Worm (Caenorhabditis elegans) whole organism, early embryonic: Measurements from ENCODE around the gene scl-23.
"Not testable (repeated sequence)": the region's sequence is repeated elsewhere in the genome, so short reads cannot be mapped to it uniquely, and the experiment has no call there.

Source experiments
- B0310.2 ChIP-seq: sonication (generic microtip); optimal IDR thresholded peaks from 2 replicates; lab custom pipeline; 2016; ENCODE audit warnings: mild to moderate bottlenecking, missing genetic modification characterization, missing compliant biosample characterization
- F13C5.2 ChIP-seq: sonication (generic microtip); optimal IDR thresholded peaks from 2 replicates; lab custom pipeline; 2017; ENCODE audit warnings: mild to moderate bottlenecking, missing genetic modification characterization, inconsistent platforms, missing compliant biosample characterization
- aly-1 ChIP-seq: sonication (generic microtip); optimal IDR thresholded peaks from 2 replicates; lab custom pipeline; 2016; ENCODE audit warnings: missing genetic modification characterization, missing compliant biosample characterization
- ama-1 ChIP-seq: fragments of 150-350 bp; optimal IDR thresholded peaks from 2 replicates; lab custom pipeline; 2014
- ceh-13 ChIP-seq: fragments of 200-800 bp; sonication (Bioruptor generic); optimal IDR thresholded peaks from 2 replicates; lab custom pipeline; 2018; ENCODE audit warnings: mild to moderate bottlenecking, missing genetic modification characterization, missing compliant biosample characterization
- ceh-36 ChIP-seq: sonication (generic microtip); optimal IDR thresholded peaks from 2 replicates; lab custom pipeline; 2016; ENCODE audit warnings: missing genetic modification characterization, inconsistent platforms, missing compliant biosample characterization
- ets-7 ChIP-seq: sonication (generic microtip); optimal IDR thresholded peaks from 2 replicates; lab custom pipeline; 2016; ENCODE audit warnings: missing genotype, missing genetic modification characterization, missing compliant biosample characterization
- flt-1 ChIP-seq: fragments of 200-800 bp; sonication (Bioruptor generic); IDR thresholded peaks from 2 replicates; pipeline ENCODE4 v1.3.6; 2022; ENCODE audit warnings: missing genetic modification characterization, missing compliant biosample characterization
- hmbx-1 ChIP-seq: sonication (generic microtip); optimal IDR thresholded peaks from 2 replicates; lab custom pipeline; 2016; ENCODE audit warnings: mild to moderate bottlenecking, missing genetic modification characterization, missing compliant biosample characterization
- hmg-4 ChIP-seq: fragments of 200-800 bp; sonication (Bioruptor generic); optimal IDR thresholded peaks from 2 replicates; lab custom pipeline; 2018; ENCODE audit warnings: mild to moderate bottlenecking, missing genetic modification characterization, missing compliant biosample characterization
- hnd-1 ChIP-seq: sonication (generic microtip); optimal IDR thresholded peaks from 2 replicates; lab custom pipeline; 2016; ENCODE audit warnings: missing genetic modification characterization, missing compliant biosample characterization
- pes-1 ChIP-seq: fragments of 200-800 bp; sonication (Bioruptor generic); IDR thresholded peaks from 2 replicates; pipeline ENCODE4 v1.3.6; 2022; ENCODE audit warnings: missing genetic modification reagents, missing genetic modification characterization, missing compliant biosample characterization
- scrt-1 ChIP-seq: fragments of 200-800 bp; sonication (Bioruptor generic); IDR thresholded peaks from 2 replicates; pipeline ENCODE4 v1.3.6; 2022; ENCODE audit warnings: missing genetic modification characterization, missing compliant biosample characterization
- sea-1 ChIP-seq: fragments of 200-800 bp; sonication (Bioruptor generic); conservative IDR thresholded peaks from 2 replicates; pipeline ENCODE4 v1.3.6; 2022; ENCODE audit warnings: missing genetic modification characterization, missing compliant biosample characterization
- tbx-11 ChIP-seq: fragments of 200-800 bp; sonication (Bioruptor generic); IDR thresholded peaks from 2 replicates; pipeline ENCODE4 v1.3.6; 2022; ENCODE audit warnings: missing genetic modification characterization, missing compliant biosample characterization
- tbx-37 ChIP-seq: fragments of 200-800 bp; sonication (Bioruptor generic); conservative IDR thresholded peaks from 2 replicates; pipeline ENCODE4 v1.3.6; 2022; ENCODE audit warnings: missing genetic modification reagents, missing genetic modification characterization, missing compliant biosample characterization
- tra-4 ChIP-seq: sonication (generic microtip); optimal IDR thresholded peaks from 2 replicates; lab custom pipeline; 2017; ENCODE audit warnings: missing genetic modification characterization, missing compliant biosample characterization

scl-23 gene

ce11 chrIV:125881-126781 is 36.2 kb upstream of the scl-23 start, which contains the start of the genes grld-1 and cox-6C:
TSS of gene grld-1 (minus strand) at chrIV:125931.
TSS of gene cox-6C (plus strand) at chrIV:126731.
- TF ChIP-seq ceh-13 (no peak), hmg-4 (GFP tag; lab: Kevin White, UChicago) (no peak), sea-1 (GFP tag; lab: Robert Waterston, UW) (no peak), F13C5.2 (tag; lab: Kevin White, UChicago) (peak; percentile 68)

DNA sequence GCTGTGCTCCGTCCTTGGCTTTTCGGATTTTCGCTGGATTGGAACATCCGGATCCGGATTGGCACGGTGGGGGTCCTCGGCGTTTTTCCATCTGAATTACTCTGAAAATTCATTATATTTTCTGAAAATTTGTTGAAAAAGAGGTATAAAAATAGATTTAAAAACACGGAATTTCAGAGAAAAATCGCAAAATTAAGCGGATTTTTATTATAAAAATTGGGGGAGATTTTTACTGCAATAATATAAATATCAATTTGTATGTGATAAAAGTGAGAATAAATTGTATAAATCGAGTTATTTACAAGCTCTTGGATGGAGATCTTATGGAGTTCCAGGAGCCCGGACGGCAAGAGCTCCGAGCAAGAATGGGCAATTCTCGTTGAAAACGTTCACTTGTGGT is 31.7 kb upstream of the scl-23 start, which contains the start of gene tut-1:
Gene tut-1, minus strand, starts transcription at position 101 of the 400 bp plus-strand sequence.
- TF ChIP-seq sea-1 (GFP tag; lab: Robert Waterston, UW) (no peak), ceh-36 (tag; lab: Kevin White, UChicago) (no peak), ets-7 (tag; lab: Kevin White, UChicago) (no peak), F13C5.2 (tag; lab: Kevin White, UChicago) (no peak)

ce11 chrIV:119792-120191 is 29.9 kb upstream of the scl-23 start:
- TF ChIP-seq ceh-36 (tag; lab: Kevin White, UChicago) (no peak), hmg-4 (GFP tag; lab: Kevin White, UChicago) (no peak), B0310.2 (tag; lab: Kevin White, UChicago) (no peak), scrt-1 (no peak), tra-4 (tag; lab: Kevin White, UChicago) (no peak), flt-1 (no peak), tbx-37 (no peak), sea-1 (GFP tag; lab: Robert Waterston, UW) (no peak), hmbx-1 (tag; lab: Kevin White, UChicago) (no peak), tbx-11 (GFP tag; lab: Robert Waterston, UW) (no peak), aly-1 (no peak), pes-1 (no peak), hnd-1 (no peak), ama-1 (lab: Kevin White, UChicago) (no peak), ceh-13 (no peak), F13C5.2 (tag; lab: Kevin White, UChicago) (no peak), ets-7 (tag; lab: Kevin White, UChicago) (no peak)

ce11 chrIV:118786-119185 is 28.9 kb upstream of the scl-23 start:
- no peak for TF ChIP-seq ceh-13
- TF ChIP-seq flt-1, result no peak
- TF ChIP-seq sea-1 (GFP tag; lab: Robert Waterston, UW), result peak; percentile 55; the same call in 1 of the 2 replicates
- TF ChIP-seq hmbx-1 (tag; lab: Kevin White, UChicago), result no peak
- no peak for TF ChIP-seq tbx-37
- no peak for TF ChIP-seq tbx-11 (GFP tag; lab: Robert Waterston, UW)
- TF ChIP-seq ceh-36 (tag; lab: Kevin White, UChicago), result no peak

- TF ChIP-seq F13C5.2 (tag; lab: Kevin White, UChicago); B0310.2 (tag; lab: Kevin White, UChicago); tbx-37: not testable (repeated sequence)
These were observed 21.5 kb upstream of the scl-23 start, which contains the start of gene F29C4.4 for ce11 chrIV:111377-111776. TSS of gene F29C4.4 (plus strand) at chrIV:111677.

- TF ChIP-seq ceh-13, result no peak
These were observed 19.4 kb upstream of the scl-23 start, which contains the start of gene B0545.4 for ce11 chrIV:109307-109706. TSS of gene B0545.4 (minus strand) at chrIV:109407.

- TF ChIP-seq ceh-36 (tag; lab: Kevin White, UChicago), result no peak
- TF ChIP-seq sea-1 (GFP tag; lab: Robert Waterston, UW), result no peak
- no peak for TF ChIP-seq hnd-1
- TF ChIP-seq tra-4 (tag; lab: Kevin White, UChicago), result no peak
- no peak for TF ChIP-seq ets-7 (tag; lab: Kevin White, UChicago)
- TF ChIP-seq ceh-13, result no peak
These were observed 13.0 kb upstream of the scl-23 start for ce11 chrIV:102848-103247.

DNA sequence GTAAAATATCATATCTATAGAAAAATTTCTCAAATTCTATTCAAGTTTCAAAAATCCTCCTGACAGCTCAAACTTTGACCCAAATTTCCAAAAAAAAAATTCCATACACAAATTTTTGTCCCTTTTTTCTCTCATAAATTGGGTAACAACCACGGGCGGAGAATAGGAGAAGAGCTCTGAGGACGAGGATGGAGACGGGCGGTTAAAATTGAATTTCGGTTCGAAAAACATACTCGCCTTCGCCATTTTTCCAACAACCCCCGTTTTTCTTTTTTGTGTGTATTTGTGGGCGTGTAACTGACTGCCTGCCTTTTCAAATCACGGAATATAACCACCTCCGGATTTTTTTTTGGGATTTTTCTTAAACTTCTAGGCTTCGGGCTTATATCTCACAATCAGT is 7.8 kb upstream of the scl-23 start:
- TF ChIP-seq ets-7 (tag; lab: Kevin White, UChicago), result no peak
- TF ChIP-seq aly-1, result no peak
- no peak for TF ChIP-seq ama-1 (lab: Kevin White, UChicago)
- TF ChIP-seq hmbx-1 (tag; lab: Kevin White, UChicago), result no peak
- no peak for TF ChIP-seq pes-1
- TF ChIP-seq F13C5.2 (tag; lab: Kevin White, UChicago), result no peak
- TF ChIP-seq ceh-36 (tag; lab: Kevin White, UChicago), result no peak
- TF ChIP-seq B0310.2 (tag; lab: Kevin White, UChicago), result no peak
- TF ChIP-seq ceh-13, result no peak
- TF ChIP-seq hnd-1, result no peak
- no peak for TF ChIP-seq scrt-1
- no peak for TF ChIP-seq tbx-11 (GFP tag; lab: Robert Waterston, UW)
- TF ChIP-seq flt-1, result no peak
- no peak for TF ChIP-seq tra-4 (tag; lab: Kevin White, UChicago)
- no peak for TF ChIP-seq tbx-37
- no peak for TF ChIP-seq sea-1 (GFP tag; lab: Robert Waterston, UW)
- no peak for TF ChIP-seq hmg-4 (GFP tag; lab: Kevin White, UChicago)
